Fruit fly (Drosophila melanogaster): Measurements from ENCODE around the gene Pdss2.

Pdss2 gene

dm6 chr3L:21056290-21056689 lies 28.6 kb downstream of the Pdss2 start:
- no peak for TF ChIP-seq CG34367 (tag; optimal IDR thresholded peaks at IDR 0.05)
- no peak for TF ChIP-seq CG10348 (GFP tag; IDR thresholded peaks at IDR 0.05)
- no peak for TF ChIP-seq EcR (GFP tag; optimal IDR thresholded peaks at IDR 0.05)
- peak; percentile 26 for TF ChIP-seq CG17806 (tag; optimal IDR thresholded peaks at IDR 0.05)
- peak; percentile 54 for TF ChIP-seq CG14655 (GFP tag; optimal IDR thresholded peaks at IDR 0.05)
- no peak for TF ChIP-seq Ets98B (GFP tag; IDR thresholded peaks at IDR 0.05)
- TF ChIP-seq CG32121 (GFP tag; IDR thresholded peaks at IDR 0.05) = no peak
- peak; percentile 39 for TF ChIP-seq CG15710 (tag; optimal IDR thresholded peaks at IDR 0.05)
- TF ChIP-seq CG9948 (tag; optimal IDR thresholded peaks at IDR 0.05) = peak; percentile 49
- peak; percentile 56 for TF ChIP-seq CG8159 (tag; optimal IDR thresholded peaks at IDR 0.05)
- TF ChIP-seq CG4496 (GFP tag; IDR thresholded peaks at IDR 0.05) = no peak
- TF ChIP-seq Snoo (tag; optimal IDR thresholded peaks at IDR 0.05) = no peak
- no peak for TF ChIP-seq D1 (tag; optimal IDR thresholded peaks at IDR 0.05)
- no peak for TF ChIP-seq rn (GFP tag; IDR thresholded peaks at IDR 0.05)
- TF ChIP-seq fd96Ca (GFP tag; IDR thresholded peaks at IDR 0.05) = no peak
- TF ChIP-seq CG8301 (tag; optimal IDR thresholded peaks at IDR 0.05) = peak; percentile 18
- TF ChIP-seq CG12605 (GFP tag; IDR thresholded peaks at IDR 0.05) = no peak
- TF ChIP-seq Pif1A (GFP tag; optimal IDR thresholded peaks at IDR 0.05) = peak; percentile 20
- no peak for TF ChIP-seq gl (tag; optimal IDR thresholded peaks at IDR 0.05)
- peak; percentile 19 for TF ChIP-seq Pif1B (GFP tag; optimal IDR thresholded peaks at IDR 0.05)
- no peak for TF ChIP-seq CG13204 (GFP tag; optimal IDR thresholded peaks at IDR 0.05)

dm6 chr3L:21056792-21057567 lies 29.3 kb downstream of the Pdss2 start:
- TF ChIP-seq Pif1A (GFP tag; optimal IDR thresholded peaks at IDR 0.05) (peak; percentile 63), CG17806 (tag; optimal IDR thresholded peaks at IDR 0.05) (peak; percentile 25), gl (tag; optimal IDR thresholded peaks at IDR 0.05) (no peak), Ets98B (GFP tag; IDR thresholded peaks at IDR 0.05) (no peak), EcR (GFP tag; optimal IDR thresholded peaks at IDR 0.05) (peak; percentile 38), CG4496 (GFP tag; IDR thresholded peaks at IDR 0.05) (peak; percentile 24; the same call in 2 of the 3 replicates), CG9948 (tag; optimal IDR thresholded peaks at IDR 0.05) (peak; percentile 34), CG8159 (tag; optimal IDR thresholded peaks at IDR 0.05) (peak; percentile 52), CG34367 (tag; optimal IDR thresholded peaks at IDR 0.05) (peak; percentile 23), Snoo (tag; optimal IDR thresholded peaks at IDR 0.05) (peak; percentile 55), CG15710 (tag; optimal IDR thresholded peaks at IDR 0.05) (peak; percentile 60), CG12605 (GFP tag; IDR thresholded peaks at IDR 0.05) (no peak), CG8301 (tag; optimal IDR thresholded peaks at IDR 0.05) (peak; percentile 44), D1 (tag; optimal IDR thresholded peaks at IDR 0.05) (no peak), rn (GFP tag; IDR thresholded peaks at IDR 0.05) (no peak), CG14655 (GFP tag; optimal IDR thresholded peaks at IDR 0.05) (peak; percentile 61), CG13204 (GFP tag; optimal IDR thresholded peaks at IDR 0.05) (peak; percentile 64), fd96Ca (GFP tag; IDR thresholded peaks at IDR 0.05) (0 out of 3 replicates have a peak, but pooled peaks have one; percentile 38)

dm6 chr3L:21057568-21057940 lies 29.8 kb downstream of the Pdss2 start:
- TF ChIP-seq CG8159 (tag; optimal IDR thresholded peaks at IDR 0.05) (no peak), CG8301 (tag; optimal IDR thresholded peaks at IDR 0.05) (no peak), fd96Ca (GFP tag; IDR thresholded peaks at IDR 0.05) (0 out of 3 replicates have a peak, but pooled peaks have one; percentile 50), CG12605 (GFP tag; IDR thresholded peaks at IDR 0.05) (peak; percentile 39; the same call in 1 of the 2 replicates), CG13204 (GFP tag; optimal IDR thresholded peaks at IDR 0.05) (peak; percentile 36), gl (tag; optimal IDR thresholded peaks at IDR 0.05) (no peak), CG9948 (tag; optimal IDR thresholded peaks at IDR 0.05) (no peak), Pif1B (GFP tag; optimal IDR thresholded peaks at IDR 0.05) (no peak), CG4496 (GFP tag; IDR thresholded peaks at IDR 0.05) (peak; percentile 35; the same call in 2 of the 3 replicates), Ets98B (GFP tag; IDR thresholded peaks at IDR 0.05) (peak; percentile 19; the same call in 1 of the 2 replicates), CG14655 (GFP tag; optimal IDR thresholded peaks at IDR 0.05) (no peak), CG34367 (tag; optimal IDR thresholded peaks at IDR 0.05) (no peak), CG10348 (GFP tag; IDR thresholded peaks at IDR 0.05) (no peak), CG15710 (tag; optimal IDR thresholded peaks at IDR 0.05) (no peak), CG17806 (tag; optimal IDR thresholded peaks at IDR 0.05) (no peak), CG32121 (GFP tag; IDR thresholded peaks at IDR 0.05) (no peak), D1 (tag; optimal IDR thresholded peaks at IDR 0.05) (no peak), Snoo (tag; optimal IDR thresholded peaks at IDR 0.05) (no peak), Pif1A (GFP tag; optimal IDR thresholded peaks at IDR 0.05) (no peak)

- TF ChIP-seq CG9948 (tag; optimal IDR thresholded peaks at IDR 0.05) = no peak
- no peak for TF ChIP-seq CG10348 (GFP tag; IDR thresholded peaks at IDR 0.05)
- no peak for TF ChIP-seq CG34367 (tag; optimal IDR thresholded peaks at IDR 0.05)
- no peak for TF ChIP-seq D1 (tag; optimal IDR thresholded peaks at IDR 0.05)
- TF ChIP-seq fd96Ca (GFP tag; IDR thresholded peaks at IDR 0.05) = peak; percentile 48; the same call in 1 of the 3 replicates
- 0 out of 2 replicates have a peak, but pooled peaks have one; percentile 11 for TF ChIP-seq rn (GFP tag; IDR thresholded peaks at IDR 0.05)
- TF ChIP-seq Pif1A (GFP tag; optimal IDR thresholded peaks at IDR 0.05) = peak; percentile 19
- peak; percentile 12 for TF ChIP-seq gl (tag; optimal IDR thresholded peaks at IDR 0.05)
- TF ChIP-seq Pif1B (GFP tag; optimal IDR thresholded peaks at IDR 0.05) = peak; percentile 40
- TF ChIP-seq CG17806 (tag; optimal IDR thresholded peaks at IDR 0.05) = no peak
- TF ChIP-seq Ets98B (GFP tag; IDR thresholded peaks at IDR 0.05) = peak; percentile 65; the same call in 1 of the 2 replicates
- no peak for TF ChIP-seq CG8159 (tag; optimal IDR thresholded peaks at IDR 0.05)
- no peak for TF ChIP-seq Snoo (tag; optimal IDR thresholded peaks at IDR 0.05)
- peak; percentile 63; the same call in 1 of the 2 replicates for TF ChIP-seq CG12605 (GFP tag; IDR thresholded peaks at IDR 0.05)
- no peak for TF ChIP-seq CG32121 (GFP tag; IDR thresholded peaks at IDR 0.05)
- TF ChIP-seq CG4496 (GFP tag; IDR thresholded peaks at IDR 0.05) = peak; percentile 67
- TF ChIP-seq CG8301 (tag; optimal IDR thresholded peaks at IDR 0.05) = no peak
- no peak for TF ChIP-seq CG14655 (GFP tag; optimal IDR thresholded peaks at IDR 0.05)
- TF ChIP-seq EcR (GFP tag; optimal IDR thresholded peaks at IDR 0.05) = peak; percentile 48
- peak; percentile 71 for TF ChIP-seq CG13204 (GFP tag; optimal IDR thresholded peaks at IDR 0.05)
- TF ChIP-seq CG15710 (tag; optimal IDR thresholded peaks at IDR 0.05) = peak; percentile 19
Measured at dm6 chr3L:21058651-21059050, 30.9 kb downstream of the Pdss2 start.

Measured in whole organism, pupa.